Fruit fly (Drosophila melanogaster) whole organism, prepupa: Measurements from ENCODE around the gene CG10646.
A peak's percentile ranks its signal among the peaks of the same experiment; 100 is the strongest.

ENCODE experiments used
- Blimp-1 ChIP-seq: fragments of 200-800 bp; sonication (Bioruptor generic); optimal IDR thresholded peaks from 3 replicates; lab custom pipeline; 2017; ENCODE audit warnings: missing biosample characterization, missing genetic modification characterization, mild to moderate bottlenecking, moderate library complexity, missing genetic modification reagents
- CG10631 ChIP-seq: fragments of 200-800 bp; sonication (Bioruptor generic); optimal IDR thresholded peaks from 2 replicates; lab custom pipeline; 2016; ENCODE audit warnings: missing biosample characterization, missing genetic modification characterization
- CG10669 ChIP-seq: fragments of 200-800 bp; sonication (Bioruptor generic); optimal IDR thresholded peaks from 3 replicates; lab custom pipeline; 2018; ENCODE audit warnings: missing biosample characterization, mild to moderate bottlenecking, missing genetic modification characterization, moderate library complexity
- CG11294 ChIP-seq: fragments of 200-800 bp; sonication (Bioruptor generic); IDR thresholded peaks from 2 replicates; pipeline ENCODE4 v1.3.6; 2022; ENCODE audit warnings: missing biosample characterization, missing genetic modification characterization
- CG15336 ChIP-seq: fragments of 200-800 bp; sonication (Bioruptor generic); IDR thresholded peaks from 2 replicates; pipeline ENCODE4 v1.3.6; 2022; ENCODE audit warnings: missing biosample characterization, missing genetic modification characterization
- CG3032 ChIP-seq: fragments of 200-800 bp; optimal IDR thresholded peaks from 2 replicates; lab custom pipeline; 2019; ENCODE audit warnings: missing biosample characterization, mild to moderate bottlenecking, missing genetic modification characterization, moderate library complexity
- CG31627 ChIP-seq: fragments of 200-800 bp; sonication (Bioruptor generic); optimal IDR thresholded peaks from 3 replicates; lab custom pipeline; 2016; ENCODE audit warnings: missing biosample characterization, missing genetic modification characterization
- CG32006 ChIP-seq: fragments of 200-800 bp; sonication (Bioruptor generic); optimal IDR thresholded peaks from 3 replicates; lab custom pipeline; 2017; ENCODE audit warnings: missing biosample characterization, mild to moderate bottlenecking, missing genetic modification characterization
- CG34406 ChIP-seq: fragments of 200-800 bp; sonication (Bioruptor generic); optimal IDR thresholded peaks from 3 replicates; lab custom pipeline; 2016; ENCODE audit warnings: missing biosample characterization, missing genetic modification characterization
- CG3919 ChIP-seq: fragments of 200-800 bp; sonication (Bioruptor generic); optimal IDR thresholded peaks from 3 replicates; lab custom pipeline; 2016; ENCODE audit warnings: missing biosample characterization, missing genetic modification characterization
- CG4318 ChIP-seq: fragments of 200-800 bp; sonication (Bioruptor generic); optimal IDR thresholded peaks from 3 replicates; lab custom pipeline; 2017; ENCODE audit warnings: missing biosample characterization, mild to moderate bottlenecking, missing genetic modification characterization
- CG6276 ChIP-seq: fragments of 200-800 bp; sonication (Bioruptor generic); optimal IDR thresholded peaks from 2 replicates; lab custom pipeline; 2017; ENCODE audit warnings: missing biosample characterization, mild to moderate bottlenecking, missing genetic modification characterization
- CG6792 ChIP-seq: fragments of 200-800 bp; sonication (Bioruptor generic); optimal IDR thresholded peaks from 3 replicates; lab custom pipeline; 2016; ENCODE audit warnings: missing biosample characterization, missing genetic modification characterization
- CG6808 ChIP-seq: fragments of 200-800 bp; sonication (Bioruptor generic); optimal IDR thresholded peaks from 3 replicates; lab custom pipeline; 2017; ENCODE audit warnings: missing biosample characterization, missing genetic modification characterization, mild to moderate bottlenecking, moderate library complexity, missing genetic modification reagents
- CG6854 ChIP-seq: fragments of 200-800 bp; sonication (Bioruptor generic); optimal IDR thresholded peaks from 2 replicates; lab custom pipeline; 2017; ENCODE audit warnings: missing biosample characterization, mild to moderate bottlenecking, missing genetic modification characterization
- CG7368 ChIP-seq: fragments of 200-800 bp; sonication (Bioruptor generic); optimal IDR thresholded peaks from 3 replicates; lab custom pipeline; 2016; ENCODE audit warnings: missing biosample characterization, missing genetic modification characterization
- CG8119 ChIP-seq: fragments of 200-800 bp; sonication (Bioruptor generic); IDR thresholded peaks from 3 replicates; pipeline ENCODE4 v1.3.6; 2022; ENCODE audit warnings: missing biosample characterization, missing genetic modification characterization
- CG8319 ChIP-seq: fragments of 200-800 bp; sonication (Bioruptor generic); optimal IDR thresholded peaks from 3 replicates; lab custom pipeline; 2016; ENCODE audit warnings: missing biosample characterization, missing genetic modification characterization
- CG8632 ChIP-seq: fragments of 200-800 bp; sonication (Bioruptor generic); optimal IDR thresholded peaks from 3 replicates; lab custom pipeline; 2016; ENCODE audit warnings: missing biosample characterization, missing genetic modification characterization
- CG9139 ChIP-seq: fragments of 200-800 bp; sonication (Bioruptor generic); optimal IDR thresholded peaks from 3 replicates; lab custom pipeline; 2017; ENCODE audit warnings: missing biosample characterization, mild to moderate bottlenecking, missing genetic modification characterization
- Eip75B ChIP-seq: fragments of 200-800 bp; sonication (Bioruptor generic); optimal IDR thresholded peaks from 3 replicates; lab custom pipeline; 2016; ENCODE audit warnings: missing biosample characterization, missing genetic modification characterization
- Eip78C ChIP-seq: fragments of 200-800 bp; sonication (Bioruptor generic); peaks from one replicate; lab custom pipeline; 2016; ENCODE audit warnings: missing biosample characterization, missing genetic modification characterization
- Eip93F ChIP-seq: fragments of 200-800 bp; sonication (Bioruptor generic); optimal IDR thresholded peaks from 2 replicates; lab custom pipeline; 2016; ENCODE audit warnings: missing biosample characterization, mild to moderate bottlenecking, missing genetic modification characterization
- Ets96B ChIP-seq: fragments of 200-800 bp; optimal IDR thresholded peaks from 2 replicates; lab custom pipeline; 2019; ENCODE audit warnings: missing biosample characterization, mild to moderate bottlenecking, missing genetic modification characterization, moderate library complexity
- Gug ChIP-seq: fragments of 200-800 bp; sonication (Bioruptor generic); IDR thresholded peaks from 2 replicates; pipeline ENCODE4 v1.3.6; 2022; ENCODE audit warnings: missing biosample characterization, missing genetic modification characterization
- Hr38 ChIP-seq: sonication (Bioruptor generic); optimal IDR thresholded peaks from 2 replicates; lab custom pipeline; 2016; ENCODE audit warnings: missing biosample characterization, missing genetic modification characterization
- Hr39 ChIP-seq: fragments of 200-800 bp; sonication (Bioruptor generic); optimal IDR thresholded peaks from 2 replicates; lab custom pipeline; 2016; ENCODE audit warnings: missing biosample characterization, missing genetic modification characterization
- Hr4 ChIP-seq: fragments of 200-800 bp; sonication (Bioruptor generic); optimal IDR thresholded peaks from 3 replicates; lab custom pipeline; 2016; ENCODE audit warnings: missing biosample characterization, missing genetic modification characterization
- Lpt ChIP-seq: fragments of 200-800 bp; sonication (Bioruptor generic); optimal IDR thresholded peaks from 3 replicates; lab custom pipeline; 2016; ENCODE audit warnings: missing biosample characterization, missing genetic modification characterization
- Met ChIP-seq: fragments of 200-800 bp; sonication (Bioruptor generic); optimal IDR thresholded peaks from 3 replicates; lab custom pipeline; 2016; ENCODE audit warnings: missing biosample characterization, missing genetic modification characterization
- OdsH ChIP-seq: fragments of 200-800 bp; sonication (Bioruptor generic); optimal IDR thresholded peaks from 3 replicates; lab custom pipeline; 2016; ENCODE audit warnings: missing biosample characterization, missing genetic modification characterization
- Smox ChIP-seq: fragments of 200-800 bp; sonication (Bioruptor generic); optimal IDR thresholded peaks from 3 replicates; lab custom pipeline; 2016; ENCODE audit warnings: missing biosample characterization, missing genetic modification characterization
- Sox102F ChIP-seq: fragments of 200-800 bp; sonication (Bioruptor generic); optimal IDR thresholded peaks from 2 replicates; lab custom pipeline; 2016; ENCODE audit warnings: missing biosample characterization, mild to moderate bottlenecking, missing genetic modification characterization
- Sox14 ChIP-seq: fragments of 200-800 bp; sonication (Bioruptor generic); optimal IDR thresholded peaks from 3 replicates; lab custom pipeline; 2016; ENCODE audit warnings: missing biosample characterization, missing genetic modification characterization
- Sox15 ChIP-seq: fragments of 200-800 bp; sonication (Bioruptor generic); optimal IDR thresholded peaks from 3 replicates; lab custom pipeline; 2016; ENCODE audit warnings: missing biosample characterization, missing genetic modification characterization
- acj6 ChIP-seq: fragments of 200-800 bp; sonication (Bioruptor generic); optimal IDR thresholded peaks from 3 replicates; lab custom pipeline; 2016; ENCODE audit warnings: missing biosample characterization, missing genetic modification characterization
- cyc ChIP-seq: fragments of 200-800 bp; sonication (Bioruptor generic); optimal IDR thresholded peaks from 3 replicates; lab custom pipeline; 2016; ENCODE audit warnings: missing biosample characterization, missing genetic modification characterization
- dac ChIP-seq: fragments of 200-800 bp; sonication (Bioruptor generic); optimal IDR thresholded peaks from 2 replicates; lab custom pipeline; 2017; ENCODE audit warnings: missing biosample characterization, mild to moderate bottlenecking, missing genetic modification characterization
- dsx ChIP-seq: fragments of 200-800 bp; optimal IDR thresholded peaks from 3 replicates; lab custom pipeline; 2019; ENCODE audit warnings: missing biosample characterization, mild to moderate bottlenecking, missing genetic modification characterization, moderate library complexity; ENCODE audit not compliant: poor library complexity, severe bottlenecking
- eg ChIP-seq: fragments of 200-800 bp; sonication (Bioruptor generic); IDR thresholded peaks from 3 replicates; pipeline ENCODE4 v1.3.6; 2022; ENCODE audit warnings: missing biosample characterization, missing genetic modification characterization
- esn ChIP-seq: fragments of 200-800 bp; sonication (Bioruptor generic); optimal IDR thresholded peaks from 2 replicates; lab custom pipeline; 2016; ENCODE audit warnings: missing biosample characterization, mild to moderate bottlenecking, missing genetic modification characterization, moderate library complexity
- fd59A ChIP-seq: fragments of 200-800 bp; sonication (Bioruptor generic); optimal IDR thresholded peaks from 2 replicates; lab custom pipeline; 2017; ENCODE audit warnings: missing biosample characterization, mild to moderate bottlenecking, missing genetic modification characterization, missing genetic modification reagents
- fd85E ChIP-seq: fragments of 200-800 bp; sonication (Bioruptor generic); optimal IDR thresholded peaks from 3 replicates; lab custom pipeline; 2016; ENCODE audit warnings: missing biosample characterization, missing genetic modification characterization
- fkh ChIP-seq: fragments of 200-800 bp; sonication (Bioruptor generic); optimal IDR thresholded peaks from 3 replicates; lab custom pipeline; 2017; ENCODE audit warnings: missing biosample characterization, mild to moderate bottlenecking, missing genetic modification characterization, moderate library complexity
- lz ChIP-seq: fragments of 200-800 bp; sonication (Bioruptor generic); optimal IDR thresholded peaks from 3 replicates; lab custom pipeline; 2016; ENCODE audit warnings: missing biosample characterization, missing genetic modification characterization
- pdm3 ChIP-seq: fragments of 200-800 bp; sonication (Bioruptor generic); optimal IDR thresholded peaks from 3 replicates; lab custom pipeline; 2016; ENCODE audit warnings: missing biosample characterization, missing genetic modification characterization
- salr ChIP-seq, 2 experiments: fragments of 200-800 bp; sonication (Bioruptor generic); optimal IDR thresholded peaks; 3 replicates each; lab custom pipeline; 2016 to 2018; ENCODE audit warnings: missing biosample characterization in 2 of 2, missing genetic modification characterization in 2 of 2, mild to moderate bottlenecking in 1 of 2
- spab ChIP-seq: fragments of 200-800 bp; sonication (Bioruptor generic); optimal IDR thresholded peaks from 2 replicates; lab custom pipeline; 2017; ENCODE audit warnings: missing biosample characterization, mild to moderate bottlenecking, missing genetic modification characterization, missing genetic modification reagents
- ss ChIP-seq, 2 experiments: fragments of 200-800 bp; sonication (Bioruptor generic); optimal IDR thresholded peaks; 2 replicates in 1 of 2; 3 replicates in 1 of 2; lab custom pipeline; 2017 to 2018; ENCODE audit warnings: mild to moderate bottlenecking in 2 of 2, missing biosample characterization in 2 of 2, missing genetic modification characterization in 2 of 2, moderate library complexity in 1 of 2
- svp ChIP-seq: fragments of 200-800 bp; sonication (Bioruptor generic); peaks from one replicate; lab custom pipeline; 2016; ENCODE audit warnings: missing biosample characterization, missing genetic modification characterization
- topi ChIP-seq: fragments of 200-800 bp; sonication (Bioruptor generic); optimal IDR thresholded peaks from 3 replicates; lab custom pipeline; 2016; ENCODE audit warnings: missing biosample characterization, missing genetic modification characterization
- vri ChIP-seq: fragments of 200-800 bp; sonication (Bioruptor generic); optimal IDR thresholded peaks from 3 replicates; lab custom pipeline; 2016; ENCODE audit warnings: missing biosample characterization, mild to moderate bottlenecking, missing genetic modification characterization

The CG10646 gene

dm6 chr3L:12523941-12524340 lies 20.2 kb upstream of the CG10646 start, which contains the start of the genes ver and Gcn5:
Gene ver (plus strand): TSS chr3L:12523987.
Gene Gcn5 (minus strand): TSS chr3L:12524014.
- TF ChIP-seq Hr4 = peak; percentile 97
- TF ChIP-seq CG8319 = peak; percentile 95
- peak; percentile 71 for TF ChIP-seq fkh
- TF ChIP-seq lz (GFP tag; lab: Kevin White, UChicago) = peak; percentile 98
- peak; percentile 96 for TF ChIP-seq Gug (GFP tag; lab: Robert Waterston, UW)
- peak; percentile 91 to 95 for TF ChIP-seq salr (GFP tag; optimal IDR thresholded peaks at IDR 0.05; lab: Kevin White, UChicago)
- TF ChIP-seq CG3032 = peak; percentile 94
- peak; percentile 98 for TF ChIP-seq pdm3 (GFP tag; lab: Kevin White, UChicago)
- TF ChIP-seq CG31627 (GFP tag; lab: Kevin White, UChicago) = peak; percentile 97
- peak; percentile 98 for TF ChIP-seq esn (GFP tag; lab: Kevin White, UChicago)
- peak; percentile 97 for TF ChIP-seq Smox (GFP tag; lab: Kevin White, UChicago)
- peak; percentile 98 for TF ChIP-seq acj6 (GFP tag; lab: Kevin White, UChicago)
- peak; percentile 97 for TF ChIP-seq CG32006 (GFP tag; lab: Kevin White, UChicago)
- peak; percentile 97 for TF ChIP-seq Met (GFP tag; lab: Kevin White, UChicago)
- TF ChIP-seq topi (GFP tag; lab: Kevin White, UChicago) = peak; percentile 98
- peak; percentile 91 for TF ChIP-seq Ets96B (tag; lab: Kevin White, UChicago)
- TF ChIP-seq vri (GFP tag; lab: Kevin White, UChicago) = peak; percentile 98
- peak; percentile 94 for TF ChIP-seq CG4318 (GFP tag; lab: Kevin White, UChicago)
- TF ChIP-seq Sox15 (GFP tag; lab: Kevin White, UChicago) = peak; percentile 95
- peak; percentile 97 for TF ChIP-seq CG34406 (GFP tag; lab: Kevin White, UChicago)
- peak; percentile 89 for TF ChIP-seq spab (GFP tag; lab: Kevin White, UChicago)
- peak; percentile 91 for TF ChIP-seq CG6808 (GFP tag; lab: Kevin White, UChicago)
- peak; percentile 95 for TF ChIP-seq Lpt
- peak; percentile 96 for TF ChIP-seq CG8119 (GFP tag; lab: Robert Waterston, UW)
- peak; percentile 97 for TF ChIP-seq cyc
- peak; percentile 97 for TF ChIP-seq CG3919 (GFP tag; lab: Kevin White, UChicago)
- peak; percentile 98 for TF ChIP-seq Sox14 (GFP tag; lab: Kevin White, UChicago)
- TF ChIP-seq Hr38 (GFP tag; lab: Kevin White, UChicago) = peak; percentile 12
- TF ChIP-seq Hr39 (GFP tag; lab: Kevin White, UChicago) = peak; percentile 97
- TF ChIP-seq CG6854 (GFP tag; lab: Kevin White, UChicago) = peak; percentile 93
- TF ChIP-seq Eip93F (GFP tag; lab: Kevin White, UChicago) = peak; percentile 90
- TF ChIP-seq CG15336 (GFP tag; lab: Robert Waterston, UW) = peak; percentile 97
- peak; percentile 92 for TF ChIP-seq ss (GFP tag; optimal IDR thresholded peaks at IDR 0.05; lab: Kevin White, UChicago)
- TF ChIP-seq CG7368 (GFP tag; lab: Kevin White, UChicago) = peak; percentile 89
- peak; percentile 94 for TF ChIP-seq CG10669 (GFP tag; lab: Kevin White, UChicago)
- peak; percentile 96 for TF ChIP-seq CG6276 (GFP tag; lab: Kevin White, UChicago)
- peak; percentile 72 for TF ChIP-seq fd85E
- TF ChIP-seq CG8632 (GFP tag; lab: Kevin White, UChicago) = peak; percentile 97
- peak; percentile 99 for TF ChIP-seq svp
- TF ChIP-seq Sox102F (GFP tag; lab: Kevin White, UChicago) = peak; percentile 98
- TF ChIP-seq CG10631 = peak; percentile 96
- peak; percentile 98 for TF ChIP-seq eg (GFP tag; lab: Robert Waterston, UW)
- TF ChIP-seq dac = peak; percentile 88
- peak; percentile 99 for TF ChIP-seq Eip78C (GFP tag; lab: Kevin White, UChicago)
- peak; percentile 82 for TF ChIP-seq CG9139
- TF ChIP-seq fd59A (GFP tag; lab: Kevin White, UChicago) = peak; percentile 87
- TF ChIP-seq CG11294 (GFP tag; lab: Robert Waterston, UW) = peak; percentile 95
- TF ChIP-seq dsx (GFP tag; lab: Kevin White, UChicago) = peak; percentile 90
- peak; percentile 96 for TF ChIP-seq Eip75B (GFP tag; lab: Kevin White, UChicago)
- TF ChIP-seq OdsH (GFP tag; lab: Kevin White, UChicago) = peak; percentile 98
- TF ChIP-seq CG6792 (GFP tag; lab: Kevin White, UChicago) = peak; percentile 94
- peak; percentile 90 for TF ChIP-seq Blimp-1
